Worm (Caenorhabditis elegans) whole organism, late embryonic: ENCODE data around the gene srv-15.

Source experiments
- ets-4 ChIP-seq: sonication (generic microtip); optimal IDR thresholded peaks from 2 replicates; lab custom pipeline; 2016; ENCODE audit warnings: missing genetic modification characterization, missing compliant biosample characterization
- eyg-1 ChIP-seq: sonication (generic microtip); optimal IDR thresholded peaks from 2 replicates; lab custom pipeline; 2016; ENCODE audit warnings: missing genotype, missing genetic modification characterization, missing compliant biosample characterization
- fkh-10 ChIP-seq: fragments of 150-350 bp; optimal IDR thresholded peaks from 2 replicates; lab custom pipeline; 2014; ENCODE audit warnings: missing biosample characterization, missing genetic modification reagents, missing genetic modification characterization
- hlh-30 ChIP-seq: sonication (generic microtip); optimal IDR thresholded peaks from 2 replicates; lab custom pipeline; 2017; ENCODE audit warnings: antibody characterized with exemption, missing genetic modification characterization, missing compliant biosample characterization; ENCODE audit not compliant: insufficient read depth
- lim-6 ChIP-seq: sonication (generic microtip); optimal IDR thresholded peaks from 2 replicates; lab custom pipeline; 2016; ENCODE audit warnings: missing genetic modification characterization, missing compliant biosample characterization
- pha-4 ChIP-seq: fragments of 150-350 bp; optimal IDR thresholded peaks from 2 replicates; lab custom pipeline; 2018; ENCODE audit warnings: missing biosample characterization, missing genetic modification reagents, missing genetic modification characterization
- unc-55 ChIP-seq: sonication (generic microtip); optimal IDR thresholded peaks from 2 replicates; lab custom pipeline; 2017; ENCODE audit warnings: missing biosample characterization, missing genetic modification reagents, missing genetic modification characterization

DNA sequence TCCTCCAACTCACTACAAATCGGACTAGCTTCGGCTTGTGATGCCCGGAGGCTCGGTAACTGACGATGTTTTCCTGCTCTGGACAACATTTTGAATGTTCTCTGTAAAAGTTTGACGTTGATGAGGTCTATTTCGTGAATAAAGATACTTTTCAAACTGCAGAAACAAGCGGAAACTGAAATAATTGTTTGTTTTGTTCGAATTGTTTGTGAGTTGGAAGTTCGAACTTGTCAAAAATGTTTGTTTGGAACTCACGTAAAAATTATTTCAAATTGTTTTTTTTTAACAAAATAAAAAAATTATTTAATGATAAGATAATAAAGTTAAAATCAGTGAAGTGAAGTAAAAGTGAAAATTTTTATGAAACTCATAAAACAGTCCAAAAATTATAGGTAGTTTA lies 35.0 kb downstream of the srv-15 start, which contains the start of gene Y105C5B.11:
- TF ChIP-seq fkh-10 (no peak), eyg-1 (no peak), ets-4 (tag; lab: Kevin White, UChicago) (no peak), pha-4 (tag; lab: Kevin White, UChicago) (no peak), unc-55 (GFP tag; lab: Kevin White, UChicago) (no peak), lim-6 (tag; lab: Kevin White, UChicago) (no peak), hlh-30 (tag; lab: Kevin White, UChicago) (no peak)
